Worm (Caenorhabditis elegans): ENCODE results near the gene hsp-75.

hsp-75 gene

ce11 chrIII:7189581-7190128 is 36.9 kb downstream of the hsp-75 start, which contains the start of gene rps-21 (continued):
- TF ChIP-seq efl-1 (GFP tag; optimal IDR thresholded peaks at IDR 0.05) (peak; percentile 42), ZK185.1 (tag; optimal IDR thresholded peaks at IDR 0.05; ENCODE audit: poor library complexity, severe bottlenecking) (no peak), snpc-3.4 (tag; optimal IDR thresholded peaks at IDR 0.05) (peak; percentile 47), snpc-1.3 (tag; optimal IDR thresholded peaks at IDR 0.05; ENCODE audit: insufficient read depth) (peak; percentile 26), madf-3 (GFP tag; IDR thresholded peaks at IDR 0.05) (0 out of 2 replicates have a peak, but pooled peaks have one; percentile 16), repo-1 (tag; optimal IDR thresholded peaks at IDR 0.05) (no peak), tbp1 (GFP tag; optimal IDR thresholded peaks at IDR 0.05) (peak; percentile 47), lsy-27 (tag; optimal IDR thresholded peaks at IDR 0.05; ENCODE audit: borderline replicate concordance, insufficient read depth) (no peak), ceh-91 (GFP tag; IDR thresholded peaks at IDR 0.05) (peak; percentile 21; the same call in 1 of the 2 replicates), D2030.7 (GFP tag; IDR thresholded peaks at IDR 0.05) (0 out of 2 replicates have a peak, but pooled peaks have one; percentile 25), hmg-1.2 (GFP tag; IDR thresholded peaks at IDR 0.05) (peak; percentile 89), cebp-1 (GFP tag; IDR thresholded peaks at IDR 0.05) (0 out of 2 replicates have a peak, but pooled peaks have one; percentile 10), cebp-1 (tag; optimal IDR thresholded peaks at IDR 0.05) (peak; percentile 42)

ce11 chrIII:7188300-7189052 is 38.0 kb downstream of the hsp-75 start, which contains the start of the genes F37C12.21 and F37C12.10:
TSS of gene F37C12.21 (plus strand) at chrIII:7188357.
TSS of gene F37C12.10 (minus strand) at chrIII:7188384.
- TF ChIP-seq D2030.7 (GFP tag; IDR thresholded peaks at IDR 0.05) = no peak
- peak in 1 of 2 experiments; percentile 24 for TF ChIP-seq let-607 (tag; optimal IDR thresholded peaks at IDR 0.05)
- TF ChIP-seq hmg-1.2 (GFP tag; IDR thresholded peaks at IDR 0.05) = peak; percentile 15; the same call in 1 of the 2 replicates
- TF ChIP-seq repo-1 (tag; optimal IDR thresholded peaks at IDR 0.05) = peak; percentile 47
- no peak for TF ChIP-seq atf-7 (tag; optimal IDR thresholded peaks at IDR 0.05)
- TF ChIP-seq mcd-1 (GFP tag; IDR thresholded peaks at IDR 0.05) = 0 out of 2 replicates have a peak, but pooled peaks have one; percentile 6
- TF ChIP-seq rcor-1 (GFP tag; IDR thresholded peaks at IDR 0.05) = no peak
- no peak for TF ChIP-seq lsl-1 (GFP tag; optimal IDR thresholded peaks at IDR 0.05)
- TF ChIP-seq akir-1 (GFP tag; optimal IDR thresholded peaks at IDR 0.05) = no peak
- TF ChIP-seq nfyb-1 (GFP tag; IDR thresholded peaks at IDR 0.05) = 0 out of 2 replicates have a peak, but pooled peaks have one; percentile 8
- TF ChIP-seq snpc-1.3 (tag; optimal IDR thresholded peaks at IDR 0.05; ENCODE audit: insufficient read depth) = no peak
- no peak for TF ChIP-seq ztf-6 (GFP tag; IDR thresholded peaks at IDR 0.05)
- no peak for TF ChIP-seq unc-130 (GFP tag; optimal IDR thresholded peaks at IDR 0.05)
- no peak for TF ChIP-seq dpff-1 (tag; optimal IDR thresholded peaks at IDR 0.05)
- no peak for TF ChIP-seq athp-1 (tag; optimal IDR thresholded peaks at IDR 0.05)
- no peak for TF ChIP-seq ceh-100 (GFP tag; IDR thresholded peaks at IDR 0.05)
- TF ChIP-seq zim-3 (tag; optimal IDR thresholded peaks at IDR 0.05) = no peak
- 0 out of 2 replicates have a peak, but pooled peaks have one; percentile 22 for TF ChIP-seq ztf-25 (GFP tag; IDR thresholded peaks at IDR 0.05)
- no peak for TF ChIP-seq xnd-1 (tag; optimal IDR thresholded peaks at IDR 0.05)
- no peak for TF ChIP-seq nhr-27 (tag; optimal IDR thresholded peaks at IDR 0.05)
- TF ChIP-seq B0336.3 (GFP tag; IDR thresholded peaks at IDR 0.05) = peak; percentile 62
- no peak for TF ChIP-seq let-526 (GFP tag; IDR thresholded peaks at IDR 0.05)
- no peak for TF ChIP-seq bed-2 (GFP tag; IDR thresholded peaks at IDR 0.05)
- TF ChIP-seq aptf-3 (GFP tag; IDR thresholded peaks at IDR 0.05) = 0 out of 2 replicates have a peak, but pooled peaks have one; percentile 17
- no peak for TF ChIP-seq nhr-90 (tag; optimal IDR thresholded peaks at IDR 0.05)
- TF ChIP-seq F37B4.10 (GFP tag; IDR thresholded peaks at IDR 0.05) = no peak
- TF ChIP-seq sdz-38 (tag; optimal IDR thresholded peaks at IDR 0.05) = no peak
- no peak for TF ChIP-seq lin-40 (tag; optimal IDR thresholded peaks at IDR 0.05)
- TF ChIP-seq Y95B8A.8 (GFP tag; IDR thresholded peaks at IDR 0.05) = no peak
- 0 out of 2 replicates have a peak, but pooled peaks have one; percentile 29 for TF ChIP-seq lin-26 (GFP tag; IDR thresholded peaks at IDR 0.05)
- TF ChIP-seq ztf-26 (tag; optimal IDR thresholded peaks at IDR 0.05) = no peak
- TF ChIP-seq ztf-28 (GFP tag; IDR thresholded peaks at IDR 0.05) = no peak
- TF ChIP-seq ZK185.1 (tag; optimal IDR thresholded peaks at IDR 0.05; ENCODE audit: poor library complexity, severe bottlenecking) = peak; percentile 25
- TF ChIP-seq B0261.1 (tag; optimal IDR thresholded peaks at IDR 0.05) = no peak
- TF ChIP-seq lag-1 (GFP tag; IDR thresholded peaks at IDR 0.05) = no peak
- no peak for TF ChIP-seq F33H1.4 (GFP tag; IDR thresholded peaks at IDR 0.05)
